Fruit fly (Drosophila melanogaster) Kc167 (cell line): ENCODE data around the gene cv.

Experiments
- Myc ChIP-seq: fragments of >200 bp; optimal IDR thresholded peaks from 2 replicates; lab custom pipeline; 2017; ENCODE audit warnings: missing external identifiers
- Sin3A ChIP-seq: fragments of >200 bp; optimal IDR thresholded peaks from 2 replicates; lab custom pipeline; 2018; ENCODE audit warnings: missing external identifiers
- h ChIP-seq: fragments of >200 bp; optimal IDR thresholded peaks from 3 replicates; lab custom pipeline; 2018; ENCODE audit warnings: missing external identifiers
- ttk ChIP-seq: sonication (Bioruptor generic); optimal IDR thresholded peaks from 2 replicates; lab custom pipeline; 2017; ENCODE audit warnings: missing external identifiers

dm6 chrX:5723577-5723976 is 33.8 kb downstream of the cv start:
- TF ChIP-seq h (lab: Kevin White, UChicago) = no peak
- TF ChIP-seq ttk (lab: Kevin White, UChicago) = no peak
- TF ChIP-seq Myc = no peak
- TF ChIP-seq Sin3A (lab: Kevin White, UChicago) = no peak
